Worm (Caenorhabditis elegans) whole organism, young adult: ENCODE data around the gene fbxa-115.
A peak's percentile ranks its signal among the peaks of the same experiment; 100 is the strongest.

ENCODE experiments used
- B0035.1 ChIP-seq: sonication (generic microtip); optimal IDR thresholded peaks from 2 replicates; lab custom pipeline; 2016; ENCODE audit warnings: missing genetic modification characterization, mild to moderate bottlenecking, missing compliant biosample characterization, missing genotype, missing genetic modification reagents
- B0336.3 ChIP-seq: fragments of 200-800 bp; sonication (Bioruptor generic); IDR thresholded peaks from 2 replicates; pipeline ENCODE4 v1.3.6; 2022; ENCODE audit warnings: missing genetic modification characterization, missing compliant biosample characterization
- C17E4.6 ChIP-seq: fragments of 200-800 bp; sonication (Bioruptor generic); IDR thresholded peaks from 2 replicates; pipeline ENCODE4 v1.3.6; 2022; ENCODE audit warnings: missing genetic modification reagents, missing genetic modification characterization, missing compliant biosample characterization
- F22D6.2 ChIP-seq: sonication (generic microtip); optimal IDR thresholded peaks from 2 replicates; lab custom pipeline; 2016; ENCODE audit warnings: mild to moderate bottlenecking, missing genetic modification characterization, missing compliant biosample characterization
- F23B12.7 ChIP-seq: sonication (generic microtip); optimal IDR thresholded peaks from 2 replicates; lab custom pipeline; 2017; ENCODE audit warnings: missing genetic modification characterization, mild to moderate bottlenecking, missing compliant biosample characterization, antibody characterized with exemption, moderate library complexity; ENCODE audit not compliant: insufficient read depth
- F55B11.4 ChIP-seq: sonication (generic microtip); optimal IDR thresholded peaks from 2 replicates; lab custom pipeline; 2016; ENCODE audit warnings: missing compliant biosample characterization, missing genetic modification characterization, borderline replicate concordance; ENCODE audit not compliant: insufficient read depth
- T26A5.8 ChIP-seq: sonication (generic microtip); optimal IDR thresholded peaks from 2 replicates; lab custom pipeline; 2016; ENCODE audit warnings: missing genetic modification characterization, missing compliant biosample characterization
- Y53G8AR.9 ChIP-seq: fragments of 200-800 bp; sonication (Bioruptor generic); conservative IDR thresholded peaks from 2 replicates; pipeline ENCODE4 v1.3.6; 2022; ENCODE audit warnings: missing genetic modification reagents, missing genetic modification characterization, missing compliant biosample characterization
- Y56A3A.18 ChIP-seq: fragments of 200-800 bp; sonication (Bioruptor generic); IDR thresholded peaks from 2 replicates; pipeline ENCODE4 v1.3.6; 2022; ENCODE audit warnings: missing genetic modification reagents, missing genetic modification characterization, missing compliant biosample characterization
- Y79H2A.3 ChIP-seq: fragments of 200-800 bp; sonication (Bioruptor generic); conservative IDR thresholded peaks from 2 replicates; pipeline ENCODE4 v1.3.6; 2022; ENCODE audit warnings: missing genetic modification reagents, missing genetic modification characterization, missing compliant biosample characterization
- ama-1 ChIP-seq, 3 experiments: fragments of 150-350 bp in 1 of 3; sonication (generic microtip) in 2 of 3; optimal IDR thresholded peaks; 2 replicates each; lab custom pipeline; 2014 to 2018; ENCODE audit warnings: missing biosample characterization in 2 of 3, missing genetic modification characterization in 2 of 3, missing genetic modification reagents in 2 of 3
- atf-7 ChIP-seq: sonication (generic microtip); optimal IDR thresholded peaks from 2 replicates; lab custom pipeline; 2017; ENCODE audit warnings: mild to moderate bottlenecking, missing genetic modification characterization, missing compliant biosample characterization
- athp-1 ChIP-seq: sonication (generic microtip); optimal IDR thresholded peaks from 2 replicates; lab custom pipeline; 2017; ENCODE audit warnings: mild to moderate bottlenecking, missing genetic modification characterization, missing compliant biosample characterization
- attf-3 ChIP-seq: fragments of 200-800 bp; sonication (Bioruptor generic); conservative IDR thresholded peaks from 2 replicates; pipeline ENCODE4 v1.3.6; 2022; ENCODE audit warnings: missing genetic modification reagents, missing genetic modification characterization, missing compliant biosample characterization
- attf-5 ChIP-seq: fragments of 200-800 bp; sonication (Bioruptor generic); optimal IDR thresholded peaks from 2 replicates; lab custom pipeline; 2018; ENCODE audit warnings: mild to moderate bottlenecking, missing genetic modification characterization, missing compliant biosample characterization
- bed-1 ChIP-seq: fragments of 200-800 bp; sonication (Bioruptor generic); IDR thresholded peaks from 2 replicates; pipeline ENCODE4 v1.3.6; 2022; ENCODE audit warnings: missing genetic modification reagents, missing genetic modification characterization, missing compliant biosample characterization
- bed-2 ChIP-seq: fragments of 200-800 bp; sonication (Bioruptor generic); IDR thresholded peaks from 2 replicates; pipeline ENCODE4 v1.3.6; 2022; ENCODE audit warnings: missing genetic modification reagents, missing genetic modification characterization, missing compliant biosample characterization
- cebp-1 ChIP-seq, 2 experiments: fragments of 200-800 bp in 1 of 2; sonication (Bioruptor generic) in 1 of 2; sonication (generic microtip) in 1 of 2; IDR thresholded peaks in 1 of 2; optimal IDR thresholded peaks in 1 of 2; 2 replicates each; pipeline versions ENCODE4 v1.3.6 to Lab custom; 2017 to 2022; ENCODE audit warnings: missing compliant biosample characterization in 2 of 2, missing genetic modification characterization in 2 of 2, mild to moderate bottlenecking in 1 of 2, missing genetic modification reagents in 1 of 2, moderate library complexity in 1 of 2
- cebp-2 ChIP-seq: fragments of 200-800 bp; sonication (Bioruptor generic); IDR thresholded peaks from 2 replicates; pipeline ENCODE4 v1.3.6; 2022; ENCODE audit warnings: missing genetic modification characterization, missing compliant biosample characterization
- ceh-58 ChIP-seq: fragments of 200-800 bp; sonication (Bioruptor generic); IDR thresholded peaks from 2 replicates; pipeline ENCODE4 v1.3.6; 2022; ENCODE audit warnings: missing genetic modification characterization, missing compliant biosample characterization
- die-1 ChIP-seq: sonication (generic microtip); optimal IDR thresholded peaks from 2 replicates; lab custom pipeline; 2016; ENCODE audit warnings: missing genotype, mild to moderate bottlenecking, missing genetic modification characterization, missing compliant biosample characterization
- dox-1 ChIP-seq: fragments of 200-800 bp; sonication (Bioruptor generic); IDR thresholded peaks from 2 replicates; pipeline ENCODE4 v1.3.6; 2022; ENCODE audit warnings: missing genetic modification reagents, missing genetic modification characterization, missing compliant biosample characterization
- dpff-1 ChIP-seq: sonication (generic microtip); optimal IDR thresholded peaks from 2 replicates; lab custom pipeline; 2017; ENCODE audit warnings: mild to moderate bottlenecking, missing genetic modification characterization, missing compliant biosample characterization
- ets-4 ChIP-seq: fragments of 200-800 bp; sonication (Bioruptor generic); optimal IDR thresholded peaks from 2 replicates; lab custom pipeline; 2018; ENCODE audit warnings: mild to moderate bottlenecking, missing genetic modification characterization, missing compliant biosample characterization
- fkh-3 ChIP-seq: sonication (generic microtip); optimal IDR thresholded peaks from 2 replicates; lab custom pipeline; 2016; ENCODE audit warnings: mild to moderate bottlenecking, missing genetic modification characterization, missing compliant biosample characterization
- gei-17 ChIP-seq: fragments of 200-800 bp; sonication (Bioruptor generic); optimal IDR thresholded peaks from 2 replicates; lab custom pipeline; 2018; ENCODE audit warnings: mild to moderate bottlenecking, missing genetic modification characterization, missing compliant biosample characterization
- hsf-1 ChIP-seq: fragments of 200-800 bp; sonication (Bioruptor generic); IDR thresholded peaks from 2 replicates; pipeline ENCODE4 v1.3.6; 2022; ENCODE audit warnings: missing genetic modification reagents, missing genetic modification characterization, missing compliant biosample characterization
- lin-26 ChIP-seq: fragments of 200-800 bp; sonication (Bioruptor generic); IDR thresholded peaks from 2 replicates; pipeline ENCODE4 v1.3.6; 2022; ENCODE audit warnings: missing genetic modification reagents, missing genetic modification characterization, missing compliant biosample characterization
- lin-35 ChIP-seq, 3 experiments: fragments of 150-350 bp in 2 of 3; sonication (generic microtip) in 1 of 3; optimal IDR thresholded peaks; 2 replicates each; lab custom pipeline; 2014 to 2018; ENCODE audit warnings: missing biosample characterization in 3 of 3, missing genetic modification characterization in 3 of 3, missing genetic modification reagents in 3 of 3
- lin-54 ChIP-seq: fragments of 200-800 bp; sonication (Bioruptor generic); optimal IDR thresholded peaks from 2 replicates; lab custom pipeline; 2018; ENCODE audit warnings: mild to moderate bottlenecking, missing genetic modification characterization, missing compliant biosample characterization
- lir-1 ChIP-seq: fragments of 200-800 bp; sonication (Bioruptor generic); conservative IDR thresholded peaks from 2 replicates; pipeline ENCODE4 v1.3.6; 2022; ENCODE audit warnings: missing genetic modification reagents, missing genetic modification characterization, missing compliant biosample characterization
- madf-10 ChIP-seq: sonication (generic microtip); optimal IDR thresholded peaks from 2 replicates; lab custom pipeline; 2016; ENCODE audit warnings: mild to moderate bottlenecking, missing genetic modification characterization, missing compliant biosample characterization
- madf-3 ChIP-seq: fragments of 200-800 bp; sonication (Bioruptor generic); IDR thresholded peaks from 2 replicates; pipeline ENCODE4 v1.3.6; 2022; ENCODE audit warnings: missing genetic modification reagents, missing genetic modification characterization, missing compliant biosample characterization
- nfyb-1 ChIP-seq: fragments of 200-800 bp; sonication (Bioruptor generic); IDR thresholded peaks from 2 replicates; pipeline ENCODE4 v1.3.6; 2022; ENCODE audit warnings: missing genetic modification reagents, missing genetic modification characterization, missing compliant biosample characterization
- nhr-120 ChIP-seq: fragments of 200-800 bp; sonication (Bioruptor generic); IDR thresholded peaks from 2 replicates; pipeline ENCODE4 v1.3.6; 2022; ENCODE audit warnings: missing genetic modification characterization, missing compliant biosample characterization
- nhr-179 ChIP-seq: sonication (generic microtip); optimal IDR thresholded peaks from 2 replicates; lab custom pipeline; 2016; ENCODE audit warnings: mild to moderate bottlenecking, missing genetic modification characterization, missing compliant biosample characterization
- nhr-80 ChIP-seq: sonication (generic microtip); optimal IDR thresholded peaks from 2 replicates; lab custom pipeline; 2016; ENCODE audit warnings: missing genetic modification characterization, missing compliant biosample characterization
- nhr-90 ChIP-seq: sonication (generic microtip); optimal IDR thresholded peaks from 2 replicates; lab custom pipeline; 2016; ENCODE audit warnings: missing genotype, mild to moderate bottlenecking, missing genetic modification characterization, missing compliant biosample characterization
- pbrm-1 ChIP-seq: fragments of 200-800 bp; sonication (Bioruptor generic); IDR thresholded peaks from 2 replicates; pipeline ENCODE4 v1.3.6; 2022; ENCODE audit warnings: missing genetic modification reagents, missing genetic modification characterization, missing compliant biosample characterization
- pha-4 ChIP-seq: fragments of 150-350 bp; sonication (generic microtip); optimal IDR thresholded peaks from 2 replicates; lab custom pipeline; 2014; ENCODE audit warnings: missing biosample characterization, missing genetic modification reagents, missing genetic modification characterization
- snpc-3.4 ChIP-seq: sonication (generic microtip); optimal IDR thresholded peaks from 2 replicates; lab custom pipeline; 2017; ENCODE audit warnings: missing genetic modification characterization, mild to moderate bottlenecking, missing compliant biosample characterization, antibody characterized with exemption, moderate library complexity, missing genotype, missing genetic modification reagents
- snpc-4 ChIP-seq, 5 experiments: fragments of 150-350 bp in 1 of 5; sonication (generic microtip) in 4 of 5; optimal IDR thresholded peaks; 2 replicates each; lab custom pipeline; 2014 to 2018; ENCODE audit warnings: missing genetic modification characterization in 5 of 5, missing biosample characterization in 3 of 5, antibody characterized with exemption in 2 of 5, mild to moderate bottlenecking in 2 of 5, missing compliant biosample characterization in 2 of 5, missing genotype in 2 of 5, moderate library complexity in 2 of 5, missing genetic modification reagents in 1 of 5
- somi-1 ChIP-seq: fragments of 200-800 bp; sonication (Bioruptor generic); optimal IDR thresholded peaks from 2 replicates; lab custom pipeline; 2018; ENCODE audit warnings: mild to moderate bottlenecking, missing genetic modification characterization, missing compliant biosample characterization
- sptf-2 ChIP-seq: fragments of 200-800 bp; sonication (Bioruptor generic); optimal IDR thresholded peaks from 2 replicates; lab custom pipeline; 2018; ENCODE audit warnings: mild to moderate bottlenecking, missing genetic modification characterization, missing compliant biosample characterization
- tlf-1 ChIP-seq: fragments of 200-800 bp; sonication (Bioruptor generic); optimal IDR thresholded peaks from 2 replicates; lab custom pipeline; 2018; ENCODE audit warnings: mild to moderate bottlenecking, missing genetic modification characterization, missing compliant biosample characterization
- ztf-26 ChIP-seq: sonication (generic microtip); optimal IDR thresholded peaks from 2 replicates; lab custom pipeline; 2017; ENCODE audit warnings: missing genetic modification characterization, missing compliant biosample characterization

Gene fbxa-115

DNA sequence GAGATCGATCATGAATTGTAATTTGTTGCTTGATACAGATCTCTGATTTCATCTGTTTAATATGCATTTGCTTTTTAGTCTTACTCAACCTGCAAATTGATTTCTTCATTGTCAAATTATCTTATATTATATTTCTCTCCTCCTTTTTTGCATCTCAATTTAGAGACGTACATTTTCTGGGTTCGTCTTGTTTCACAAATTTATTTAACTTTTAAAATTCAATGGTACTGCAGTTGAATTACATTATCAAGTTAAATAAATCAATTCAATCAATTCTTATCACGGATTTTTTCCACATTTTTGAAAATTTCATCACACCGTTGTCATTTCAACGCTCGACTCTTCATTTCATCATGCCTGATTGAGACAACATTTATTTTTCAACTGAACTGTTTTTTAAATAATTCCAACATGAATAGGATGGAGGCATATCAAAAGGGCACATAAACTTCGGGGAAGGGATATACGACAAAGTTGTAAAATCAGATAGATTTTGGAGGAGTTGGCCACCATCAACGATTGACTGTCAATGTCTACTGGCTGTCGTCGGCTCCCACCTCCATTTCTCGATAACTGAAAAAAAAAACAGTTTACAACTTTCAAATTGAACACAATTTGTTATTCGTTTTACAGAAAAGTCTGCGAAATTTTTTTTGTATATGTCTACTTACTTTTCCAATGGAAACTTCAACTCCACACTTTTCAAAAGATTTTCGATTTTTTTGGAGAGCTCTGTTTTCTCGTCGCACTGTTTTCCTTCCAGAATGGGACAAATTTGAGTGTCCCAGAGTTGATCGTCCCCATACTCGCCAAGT is 29.5 kb downstream of the fbxa-115 start:
- TF ChIP-seq die-1 (tag; lab: Kevin White, UChicago) (no peak), pbrm-1 (GFP tag; lab: Robert Waterston, UW) (peak; percentile 4; the same call in 1 of the 2 replicates), ets-4 (GFP tag; lab: Kevin White, UChicago) (peak; percentile 7), Y79H2A.3 (GFP tag; lab: Robert Waterston, UW) (no peak), snpc-4 (GFP tag; optimal IDR thresholded peaks at IDR 0.05; lab: Kevin White, UChicago) (no peak), snpc-4 (tag; optimal IDR thresholded peaks at IDR 0.05; lab: Kevin White, UChicago) (peak in 1 of 4 experiments; percentile 34), madf-3 (GFP tag; lab: Robert Waterston, UW) (0 out of 2 replicates have a peak, but pooled peaks have one; percentile 66), bed-1 (GFP tag; lab: Robert Waterston, UW) (no peak), nhr-179 (tag; lab: Kevin White, UChicago) (no peak), nfyb-1 (GFP tag; lab: Robert Waterston, UW) (no peak), lin-26 (no peak), pha-4 (peak; percentile 46), B0035.1 (tag; lab: Kevin White, UChicago) (no peak), tlf-1 (GFP tag; lab: Kevin White, UChicago) (peak; percentile 26), Y56A3A.18 (peak; percentile 6), T26A5.8 (no peak), B0336.3 (GFP tag; lab: Robert Waterston, UW) (peak; percentile 68), F23B12.7 (tag; lab: Kevin White, UChicago) (no peak), bed-2 (GFP tag; lab: Robert Waterston, UW) (no peak), cebp-1 (GFP tag; IDR thresholded peaks at IDR 0.05; lab: Robert Waterston, UW) (peak; percentile 70), cebp-1 (tag; optimal IDR thresholded peaks at IDR 0.05; lab: Kevin White, UChicago) (peak; percentile 85), somi-1 (GFP tag; lab: Kevin White, UChicago) (no peak), athp-1 (tag; lab: Kevin White, UChicago) (no peak), ama-1 (optimal IDR thresholded peaks at IDR 0.05; lab: Kevin White, UChicago) (peak; percentile 66), ama-1 (GFP tag; optimal IDR thresholded peaks at IDR 0.05; lab: Kevin White, UChicago) (no peak), ztf-26 (tag; lab: Kevin White, UChicago) (no peak), nhr-80 (peak; percentile 16), attf-5 (GFP tag; lab: Kevin White, UChicago) (peak; percentile 69), Y53G8AR.9 (GFP tag; lab: Robert Waterston, UW) (peak; percentile 81), lir-1 (no peak), nhr-90 (tag; lab: Kevin White, UChicago) (peak; percentile 72), atf-7 (peak; percentile 32), lin-54 (GFP tag; lab: Kevin White, UChicago) (peak; percentile 30), dpff-1 (no peak), madf-10 (tag; lab: Kevin White, UChicago) (peak; percentile 44), fkh-3 (tag; lab: Kevin White, UChicago) (no peak), snpc-3.4 (peak; percentile 12)

- TF ChIP-seq nhr-120 (GFP tag; lab: Robert Waterston, UW) (no peak), fkh-3 (tag; lab: Kevin White, UChicago) (peak; percentile 14), hsf-1 (no peak), ceh-58 (no peak), atf-7 (no peak), cebp-2 (GFP tag; lab: Robert Waterston, UW) (no peak), attf-3 (GFP tag; lab: Robert Waterston, UW) (no peak), F22D6.2 (no peak), lin-35 (GFP tag; optimal IDR thresholded peaks at IDR 0.05; lab: Kevin White, UChicago) (no peak), tlf-1 (GFP tag; lab: Kevin White, UChicago) (peak; percentile 37), lir-1 (no peak), dox-1 (GFP tag; lab: Robert Waterston, UW) (no peak), F55B11.4 (tag; lab: Kevin White, UChicago) (no peak), sptf-2 (GFP tag; lab: Kevin White, UChicago) (no peak), C17E4.6 (GFP tag; lab: Robert Waterston, UW) (no peak), gei-17 (peak; percentile 10)
Measured at ce11 chrV:20161781-20162289, 30.1 kb downstream of the fbxa-115 start.
